Fruit fly (Drosophila melanogaster): Measurements from ENCODE around the gene eIF4H1.

DNA sequence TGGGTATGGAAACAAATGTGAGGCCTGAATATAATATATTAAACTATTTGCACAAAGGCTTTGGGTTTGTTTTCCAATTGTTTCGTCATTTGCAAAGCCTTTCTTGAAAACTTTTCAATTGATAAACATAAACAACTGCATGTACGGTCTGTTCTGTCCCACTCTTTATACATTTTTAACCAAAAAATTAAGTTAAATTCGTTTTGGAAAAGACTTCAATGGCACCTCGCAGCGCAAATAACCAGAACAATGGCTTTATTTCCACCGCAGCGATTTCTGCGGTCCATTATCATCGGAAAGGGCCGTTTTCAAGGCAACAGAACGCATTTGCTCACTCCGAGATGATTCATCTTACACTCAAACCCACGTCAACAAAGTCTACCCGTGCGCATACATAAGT, 27.6 kb upstream of the eIF4H1 start:
- TF ChIP-seq Hr96 (GFP tag; optimal IDR thresholded peaks at IDR 0.05), result no peak
- no peak for TF ChIP-seq cnc (optimal IDR thresholded peaks at IDR 0.05)
- TF ChIP-seq Crg-1 (GFP tag; optimal IDR thresholded peaks at IDR 0.05), result no peak
- no peak for TF ChIP-seq toe (GFP tag; optimal IDR thresholded peaks at IDR 0.05)
- TF ChIP-seq Clk (GFP tag; optimal IDR thresholded peaks at IDR 0.05), result no peak
- no peak for TF ChIP-seq CG33017 (tag; optimal IDR thresholded peaks at IDR 0.05)

Measured in whole organism, adult.